Worm (Caenorhabditis elegans) whole organism, midembryonic: ENCODE measurements around the gene nhr-37.

Experiments used
- T22C8.4 ChIP-seq: fragments of 200-800 bp; sonication (Bioruptor generic); IDR thresholded peaks from 2 replicates; pipeline ENCODE4 v1.3.6; 2022; ENCODE audit warnings: missing genetic modification characterization, missing compliant biosample characterization
- cog-1 ChIP-seq: sonication (generic microtip); optimal IDR thresholded peaks from 2 replicates; lab custom pipeline; 2016; ENCODE audit warnings: missing genetic modification characterization, missing compliant biosample characterization
- flt-1 ChIP-seq: fragments of 200-800 bp; sonication (Bioruptor generic); IDR thresholded peaks from 2 replicates; pipeline ENCODE4 v1.3.6; 2022; ENCODE audit warnings: missing genetic modification characterization, missing compliant biosample characterization
- klf-2 ChIP-seq: fragments of 200-800 bp; sonication (Bioruptor generic); conservative IDR thresholded peaks from 2 replicates; pipeline ENCODE4 v1.3.6; 2022; ENCODE audit warnings: missing genetic modification reagents, missing genetic modification characterization, missing compliant biosample characterization
- med-1 ChIP-seq: sonication (generic microtip); optimal IDR thresholded peaks from 2 replicates; lab custom pipeline; 2017; ENCODE audit warnings: missing genetic modification characterization, mild to moderate bottlenecking, missing compliant biosample characterization, antibody characterized with exemption, missing genetic modification reagents; ENCODE audit not compliant: insufficient read depth
- ref-1 ChIP-seq: fragments of 200-800 bp; sonication (Bioruptor generic); conservative IDR thresholded peaks from 2 replicates; pipeline ENCODE4 v1.3.6; 2022; ENCODE audit warnings: missing genetic modification reagents, missing genetic modification characterization, missing compliant biosample characterization
- tab-1 ChIP-seq: fragments of 200-800 bp; sonication (Bioruptor generic); IDR thresholded peaks from 2 replicates; pipeline ENCODE4 v1.3.6; 2022; ENCODE audit warnings: missing genetic modification characterization, missing compliant biosample characterization
- ztf-23 ChIP-seq: fragments of 200-800 bp; sonication (Bioruptor generic); IDR thresholded peaks from 2 replicates; pipeline ENCODE4 v1.3.6; 2022; ENCODE audit warnings: missing genetic modification reagents, missing genetic modification characterization, missing compliant biosample characterization
- ztf-29 ChIP-seq: fragments of 200-800 bp; sonication (Bioruptor generic); IDR thresholded peaks from 2 replicates; pipeline ENCODE4 v1.3.6; 2022; ENCODE audit warnings: missing genetic modification reagents, missing genetic modification characterization, missing compliant biosample characterization

ce11 chrV:6668741-6669140, 46.7 kb downstream of the nhr-37 start, which contains the start of gene str-180:
- TF ChIP-seq T22C8.4 (GFP tag; lab: Robert Waterston, UW) (no peak), flt-1 (GFP tag; lab: Robert Waterston, UW) (no peak), cog-1 (tag; lab: Kevin White, UChicago) (no peak), tab-1 (no peak), klf-2 (GFP tag; lab: Robert Waterston, UW) (no peak), ztf-29 (GFP tag; lab: Robert Waterston, UW) (no peak), med-1 (GFP tag; lab: Kevin White, UChicago) (no peak), ztf-23 (GFP tag; lab: Robert Waterston, UW) (no peak), ref-1 (no peak)
